Worm (Caenorhabditis elegans) whole organism, L4/young adult: ENCODE results near the gene T24C12.1.

Source experiments
- dao-5 ChIP-seq: sonication (generic microtip); optimal IDR thresholded peaks from 2 replicates; lab custom pipeline; 2016; ENCODE audit warnings: missing genotype, missing genetic modification characterization, moderate library complexity, missing compliant biosample characterization
- him-1 ChIP-seq: sonication (generic microtip); optimal IDR thresholded peaks from 2 replicates; lab custom pipeline; 2016; ENCODE audit warnings: missing genotype, missing genetic modification reagents, missing genetic modification characterization, missing compliant biosample characterization

DNA sequence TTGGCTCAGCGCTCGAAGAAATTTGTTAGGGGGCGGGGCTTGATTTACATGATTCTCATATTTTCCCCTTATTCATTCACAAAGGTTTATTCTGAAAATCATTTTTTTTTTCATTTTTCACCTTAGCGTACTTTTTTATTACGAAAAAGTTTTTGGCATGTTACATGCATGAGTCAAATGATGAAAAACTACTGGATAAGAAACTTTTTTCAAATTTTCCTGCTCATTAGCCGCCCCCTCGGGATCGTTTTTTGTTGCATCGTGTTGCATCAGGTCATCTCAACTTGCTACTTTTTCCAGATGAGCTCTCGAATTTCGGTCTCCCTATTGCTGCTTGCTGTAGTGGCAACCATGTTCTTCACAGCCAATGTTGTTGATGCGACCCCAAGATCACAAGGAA lies 36.2 kb upstream of the T24C12.1 start, which contains the start of gene pdf-2:
- TF ChIP-seq him-1 (tag; lab: Kevin White, UChicago): no peak
- no peak for TF ChIP-seq dao-5 (tag; lab: Kevin White, UChicago)
